Worm (Caenorhabditis elegans): ENCODE results near the gene M151.1.

ce11 chrII:3664470-3664869 lies 23.2 kb downstream of the M151.1 start, which contains the start of gene F19B10.3:
- TF ChIP-seq tab-1 (GFP tag; IDR thresholded peaks at IDR 0.05) (no peak), klf-2 (GFP tag; conservative IDR thresholded peaks at IDR 0.05) (no peak), T22C8.4 (GFP tag; IDR thresholded peaks at IDR 0.05) (no peak), ztf-23 (GFP tag; IDR thresholded peaks at IDR 0.05) (no peak)
